Worm (Caenorhabditis elegans) whole organism, L4 larva: ENCODE data around the gene D1025.10.

ENCODE experiments used
- D1046.2 ChIP-seq: fragments of 200-800 bp; sonication (Bioruptor generic); IDR thresholded peaks from 2 replicates; pipeline ENCODE4 v1.3.6; 2022; ENCODE audit warnings: missing genetic modification characterization, missing compliant biosample characterization
- F10B5.3 ChIP-seq: sonication (generic microtip); optimal IDR thresholded peaks from 2 replicates; lab custom pipeline; 2016; ENCODE audit warnings: mild to moderate bottlenecking, missing genetic modification characterization, missing compliant biosample characterization
- F26F4.8 ChIP-seq: fragments of 200-800 bp; sonication (Bioruptor generic); conservative IDR thresholded peaks from 2 replicates; pipeline ENCODE4 v1.3.6; 2022; ENCODE audit warnings: missing genetic modification characterization, missing compliant biosample characterization
- F37D6.2 ChIP-seq: sonication (generic microtip); optimal IDR thresholded peaks from 2 replicates; lab custom pipeline; 2016; ENCODE audit warnings: mild to moderate bottlenecking, missing genetic modification characterization, missing compliant biosample characterization
- F44E2.7 ChIP-seq: fragments of 200-800 bp; sonication (Bioruptor generic); IDR thresholded peaks from 2 replicates; pipeline ENCODE4 v2.1.2; 2022; ENCODE audit warnings: missing genetic modification characterization, missing compliant biosample characterization
- R02D3.7 ChIP-seq: fragments of 150-350 bp; sonication (generic microtip); optimal IDR thresholded peaks from 3 replicates; lab custom pipeline; 2014; ENCODE audit warnings: missing biosample characterization, missing genetic modification characterization
- T26A8.4 ChIP-seq: fragments of 200-800 bp; sonication (Bioruptor generic); IDR thresholded peaks from 2 replicates; pipeline ENCODE4 v1.3.6; 2022; ENCODE audit warnings: missing genetic modification characterization, missing compliant biosample characterization
- Y105C5A.15 ChIP-seq: fragments of 200-800 bp; sonication (Bioruptor generic); IDR thresholded peaks from 2 replicates; pipeline ENCODE4 v1.3.6; 2022; ENCODE audit warnings: missing genetic modification characterization, missing compliant biosample characterization
- ZK337.2 ChIP-seq: fragments of 200-800 bp; sonication (Bioruptor generic); IDR thresholded peaks from 2 replicates; pipeline ENCODE4 v1.3.6; 2022; ENCODE audit warnings: missing genetic modification reagents, missing genetic modification characterization, missing compliant biosample characterization
- aha-1 ChIP-seq: fragments of 150-350 bp; peaks from one replicate; lab custom pipeline; 2014; ENCODE audit warnings: missing biosample characterization, missing genetic modification characterization
- ama-1 ChIP-seq: fragments of 150-350 bp; optimal IDR thresholded peaks from 2 replicates; lab custom pipeline; 2014; ENCODE audit warnings: inconsistent platforms, mixed read lengths
- arid-1 ChIP-seq: fragments of 200-800 bp; sonication (Bioruptor generic); conservative IDR thresholded peaks from 2 replicates; pipeline ENCODE4 v1.3.6; 2022; ENCODE audit warnings: missing genetic modification reagents, missing genetic modification characterization, missing compliant biosample characterization
- ceh-20 ChIP-seq: fragments of 200-800 bp; sonication (Bioruptor generic); IDR thresholded peaks from 2 replicates; pipeline ENCODE4 v1.3.6; 2022; ENCODE audit warnings: missing genetic modification reagents, missing genetic modification characterization, missing compliant biosample characterization
- ceh-44 ChIP-seq: fragments of 200-800 bp; sonication (Bioruptor generic); IDR thresholded peaks from 2 replicates; pipeline ENCODE4 v1.3.6; 2022; ENCODE audit warnings: missing genetic modification reagents, missing genetic modification characterization, missing compliant biosample characterization
- ceh-82 ChIP-seq: sonication (generic microtip); optimal IDR thresholded peaks from 2 replicates; lab custom pipeline; 2017; ENCODE audit warnings: missing biosample characterization, missing genetic modification characterization
- cey-2 ChIP-seq: sonication (generic microtip); optimal IDR thresholded peaks from 3 replicates; lab custom pipeline; 2017; ENCODE audit warnings: missing genetic modification characterization, mild to moderate bottlenecking, missing compliant biosample characterization, antibody characterized with exemption, borderline replicate concordance; ENCODE audit not compliant: insufficient read depth
- daf-16 ChIP-seq, 3 experiments: sonication (generic microtip); optimal IDR thresholded peaks; 2 replicates each; lab custom pipeline; 2016 to 2017; ENCODE audit warnings: missing genetic modification characterization in 3 of 3, missing genetic modification reagents in 3 of 3, mild to moderate bottlenecking in 2 of 3, missing compliant biosample characterization in 2 of 3, missing biosample characterization in 1 of 3, moderate library complexity in 1 of 3
- dmd-6 ChIP-seq: fragments of 200-800 bp; sonication (Bioruptor generic); IDR thresholded peaks from 2 replicates; pipeline ENCODE4 v1.3.6; 2022; ENCODE audit warnings: missing genetic modification reagents, missing genetic modification characterization, missing compliant biosample characterization
- dve-1 ChIP-seq: sonication (generic microtip); optimal IDR thresholded peaks from 2 replicates; lab custom pipeline; 2017; ENCODE audit warnings: antibody characterized with exemption, mild to moderate bottlenecking, missing genetic modification characterization, missing compliant biosample characterization; ENCODE audit not compliant: insufficient read depth
- egl-43 ChIP-seq: fragments of 200-800 bp; sonication (Bioruptor generic); IDR thresholded peaks from 2 replicates; pipeline ENCODE4 v1.3.6; 2022; ENCODE audit warnings: missing genetic modification reagents, missing genetic modification characterization, missing compliant biosample characterization
- fos-1 ChIP-seq: fragments of 150-350 bp; optimal IDR thresholded peaks from 2 replicates; lab custom pipeline; 2014; ENCODE audit warnings: missing biosample characterization, missing genetic modification characterization
- gei-8 ChIP-seq: fragments of 200-800 bp; sonication (Bioruptor generic); optimal IDR thresholded peaks from 2 replicates; lab custom pipeline; 2018; ENCODE audit warnings: mild to moderate bottlenecking, missing genetic modification characterization, missing compliant biosample characterization
- hif-1 ChIP-seq, 2 experiments: sonication (generic microtip); optimal IDR thresholded peaks; 2 replicates each; lab custom pipeline; 2016 to 2017; ENCODE audit warnings: missing compliant biosample characterization in 2 of 2, missing genetic modification characterization in 2 of 2, missing genetic modification reagents in 2 of 2, missing genotype in 2 of 2, mild to moderate bottlenecking in 1 of 2
- hlh-11 ChIP-seq: fragments of 200-800 bp; sonication (Bioruptor generic); optimal IDR thresholded peaks from 2 replicates; lab custom pipeline; 2018; ENCODE audit warnings: mild to moderate bottlenecking, missing genetic modification characterization, missing compliant biosample characterization
- lim-7 ChIP-seq: fragments of 200-800 bp; sonication (Bioruptor generic); IDR thresholded peaks from 2 replicates; pipeline ENCODE4 v1.3.6; 2022; ENCODE audit warnings: missing genetic modification characterization, missing compliant biosample characterization
- lin-1 ChIP-seq: fragments of 200-800 bp; sonication (Bioruptor generic); IDR thresholded peaks from 2 replicates; pipeline ENCODE4 v1.3.6; 2022; ENCODE audit warnings: missing genetic modification reagents, missing genetic modification characterization, missing compliant biosample characterization
- lin-13 ChIP-seq: fragments of 150-350 bp; optimal IDR thresholded peaks from 2 replicates; lab custom pipeline; 2014; ENCODE audit warnings: missing biosample characterization, missing genetic modification reagents, missing genetic modification characterization
- madf-9 ChIP-seq: fragments of 200-800 bp; sonication (Bioruptor generic); conservative IDR thresholded peaks from 2 replicates; pipeline ENCODE4 v1.3.6; 2022; ENCODE audit warnings: missing genetic modification reagents, missing genetic modification characterization, missing compliant biosample characterization
- mdl-1 ChIP-seq, 2 experiments: fragments of 150-350 bp in 1 of 2; sonication (generic microtip) in 1 of 2; optimal IDR thresholded peaks; 2 replicates each; lab custom pipeline; 2014 to 2017; ENCODE audit warnings: missing biosample characterization in 2 of 2, missing genetic modification characterization in 2 of 2
- nhr-102 ChIP-seq: sonication (generic microtip); optimal IDR thresholded peaks from 2 replicates; lab custom pipeline; 2016; ENCODE audit warnings: mild to moderate bottlenecking, missing genetic modification characterization, moderate library complexity, missing compliant biosample characterization
- nhr-25 ChIP-seq: sonication (generic microtip); optimal IDR thresholded peaks from 2 replicates; lab custom pipeline; 2017; ENCODE audit warnings: missing genetic modification characterization, mild to moderate bottlenecking, missing compliant biosample characterization, antibody characterized with exemption, moderate library complexity, borderline replicate concordance; ENCODE audit not compliant: insufficient read depth
- nhr-28 ChIP-seq: fragments of 150-350 bp; optimal IDR thresholded peaks from 2 replicates; lab custom pipeline; 2014; ENCODE audit warnings: missing biosample characterization, missing genetic modification characterization
- nhr-41 ChIP-seq: fragments of 200-800 bp; sonication (Bioruptor generic); IDR thresholded peaks from 2 replicates; pipeline ENCODE4 v1.3.6; 2022; ENCODE audit warnings: missing genetic modification reagents, missing genetic modification characterization, missing compliant biosample characterization
- nhr-42 ChIP-seq: fragments of 200-800 bp; sonication (Bioruptor generic); IDR thresholded peaks from 2 replicates; pipeline ENCODE4 v1.3.6; 2022; ENCODE audit warnings: missing genetic modification characterization, missing compliant biosample characterization
- nhr-48 ChIP-seq: sonication (generic microtip); optimal IDR thresholded peaks from 2 replicates; lab custom pipeline; 2016; ENCODE audit warnings: mild to moderate bottlenecking, missing genetic modification characterization, missing compliant biosample characterization
- nhr-6 ChIP-seq: fragments of 150-350 bp; optimal IDR thresholded peaks from 2 replicates; lab custom pipeline; 2014; ENCODE audit warnings: missing biosample characterization, missing genetic modification characterization
- php-3 ChIP-seq: fragments of 200-800 bp; sonication (Bioruptor generic); IDR thresholded peaks from 2 replicates; pipeline ENCODE4 v1.3.6; 2022; ENCODE audit warnings: missing genetic modification reagents, missing genetic modification characterization, missing compliant biosample characterization
- pqm-1 ChIP-seq: sonication (generic microtip); optimal IDR thresholded peaks from 2 replicates; lab custom pipeline; 2017; ENCODE audit warnings: missing biosample characterization, missing genetic modification characterization
- rbr-2 ChIP-seq: sonication (generic microtip); optimal IDR thresholded peaks from 2 replicates; lab custom pipeline; 2016; ENCODE audit warnings: missing genotype, missing genetic modification characterization, missing compliant biosample characterization
- saeg-2 ChIP-seq: fragments of 200-800 bp; sonication (Bioruptor generic); IDR thresholded peaks from 2 replicates; pipeline ENCODE4 v1.3.6; 2022; ENCODE audit warnings: missing genetic modification reagents, missing genetic modification characterization, missing compliant biosample characterization
- set-16 ChIP-seq: fragments of 200-800 bp; sonication (Bioruptor generic); IDR thresholded peaks from 2 replicates; pipeline ENCODE4 v1.3.6; 2022; ENCODE audit warnings: missing genetic modification reagents, missing genetic modification characterization, missing compliant biosample characterization
- snpc-1.2 ChIP-seq: fragments of 200-800 bp; sonication (Bioruptor generic); IDR thresholded peaks from 2 replicates; pipeline ENCODE4 v1.3.6; 2022; ENCODE audit warnings: missing genetic modification reagents, missing genetic modification characterization, missing compliant biosample characterization
- unc-130 ChIP-seq: sonication (generic microtip); optimal IDR thresholded peaks from 2 replicates; lab custom pipeline; 2016; ENCODE audit warnings: missing genetic modification reagents, missing genetic modification characterization, missing compliant biosample characterization
- zag-1 ChIP-seq: fragments of 150-350 bp; optimal IDR thresholded peaks from 2 replicates; lab custom pipeline; 2014; ENCODE audit warnings: missing biosample characterization, missing genetic modification characterization
- zfp-2 ChIP-seq: sonication (generic microtip); optimal IDR thresholded peaks from 2 replicates; lab custom pipeline; 2016; ENCODE audit warnings: mild to moderate bottlenecking, missing genetic modification characterization, missing compliant biosample characterization
- zfp-3 ChIP-seq: fragments of 200-800 bp; sonication (Bioruptor generic); conservative IDR thresholded peaks from 2 replicates; pipeline ENCODE4 v1.3.6; 2022; ENCODE audit warnings: missing genetic modification reagents, missing genetic modification characterization, missing compliant biosample characterization
- zip-2 ChIP-seq: fragments of 150-350 bp; optimal IDR thresholded peaks from 2 replicates; lab custom pipeline; 2014; ENCODE audit warnings: missing biosample characterization, missing genetic modification characterization
- ztf-11 ChIP-seq: fragments of 150-350 bp; optimal IDR thresholded peaks from 2 replicates; lab custom pipeline; 2014; ENCODE audit warnings: missing biosample characterization, missing genetic modification characterization
- ztf-7 ChIP-seq: fragments of 150-350 bp; optimal IDR thresholded peaks from 2 replicates; lab custom pipeline; 2014; ENCODE audit warnings: missing biosample characterization, missing genetic modification characterization

D1025.10 gene

ce11 chrX:14476625-14477257 is 39.9 kb upstream of the D1025.10 start (continued):
- TF ChIP-seq lin-13 (GFP tag; lab: Kevin White, UChicago) (peak; percentile 11), F26F4.8 (GFP tag; lab: Robert Waterston, UW) (peak; percentile 58; the same call in 1 of the 2 replicates), ceh-44 (GFP tag; lab: Robert Waterston, UW) (no peak), unc-130 (no peak), nhr-42 (0 out of 2 replicates have a peak, but pooled peaks have one; percentile 57), D1046.2 (GFP tag; lab: Robert Waterston, UW) (no peak), F37D6.2 (no peak), zip-2 (tag; lab: Kevin White, UChicago) (peak; percentile 100), rbr-2 (tag; lab: Kevin White, UChicago) (peak; percentile 59), T26A8.4 (0 out of 2 replicates have a peak, but pooled peaks have one; percentile 67), hif-1 (tag; optimal IDR thresholded peaks at IDR 0.05; lab: Kevin White, UChicago) (no peak), cey-2 (tag; lab: Kevin White, UChicago) (no peak), nhr-41 (GFP tag; lab: Robert Waterston, UW) (no peak), lin-1 (GFP tag; lab: Robert Waterston, UW) (no peak), nhr-102 (no peak), egl-43 (GFP tag; lab: Robert Waterston, UW) (no peak; the same call in 1 of the 2 replicates), ztf-7 (tag; lab: Kevin White, UChicago) (peak; percentile 92), nhr-6 (no peak), hlh-11 (tag; lab: Kevin White, UChicago) (no peak), dmd-6 (GFP tag; lab: Robert Waterston, UW) (peak; percentile 63), nhr-48 (peak; percentile 47), aha-1 (tag; lab: Kevin White, UChicago) (peak; percentile 85), Y105C5A.15 (0 out of 2 replicates have a peak, but pooled peaks have one; percentile 36), daf-16 (GFP tag; optimal IDR thresholded peaks at IDR 0.05; lab: Kevin White, UChicago) (peak in 1 of 2 experiments; percentile 47), daf-16 (tag; optimal IDR thresholded peaks at IDR 0.05; lab: Kevin White, UChicago) (peak; percentile 78), snpc-1.2 (no peak), F10B5.3 (tag; lab: Kevin White, UChicago) (peak; percentile 11), ceh-20 (GFP tag; lab: Robert Waterston, UW) (no peak; the same call in 1 of the 2 replicates), ceh-82 (tag; lab: Kevin White, UChicago) (no peak), nhr-25 (no peak), php-3 (GFP tag; lab: Robert Waterston, UW) (peak; percentile 61; the same call in 1 of the 2 replicates), mdl-1 (tag; optimal IDR thresholded peaks at IDR 0.05; lab: Kevin White, UChicago) (peak in 1 of 2 experiments; percentile 1), fos-1 (tag; lab: Kevin White, UChicago) (no peak), saeg-2 (GFP tag; lab: Robert Waterston, UW) (no peak), arid-1 (no peak), R02D3.7 (tag; lab: Kevin White, UChicago) (no peak), ama-1 (lab: Kevin White, UChicago) (no peak), zfp-3 (GFP tag; lab: Robert Waterston, UW) (no peak; the same call in 1 of the 2 replicates), set-16 (GFP tag; lab: Robert Waterston, UW) (no peak), pqm-1 (no peak), lim-7 (GFP tag; lab: Robert Waterston, UW) (peak; percentile 68; the same call in 1 of the 2 replicates), madf-9 (GFP tag; lab: Robert Waterston, UW) (peak; percentile 66), zfp-2 (tag; lab: Kevin White, UChicago) (no peak), ztf-11 (tag; lab: Kevin White, UChicago) (no peak), dve-1 (tag; lab: Kevin White, UChicago) (no peak), ZK337.2 (GFP tag; lab: Robert Waterston, UW) (peak; percentile 49; the same call in 1 of the 2 replicates), nhr-28 (tag; lab: Kevin White, UChicago) (peak; percentile 52), F44E2.7 (0 out of 2 replicates have a peak, but pooled peaks have one; percentile 12), gei-8 (GFP tag; lab: Kevin White, UChicago) (no peak), zag-1 (no peak)
